Worm (Caenorhabditis elegans): Measurements from ENCODE around the gene dod-21.

- TF ChIP-seq spr-3 (GFP tag; optimal IDR thresholded peaks at IDR 0.05), result no peak
- TF ChIP-seq mxl-3 (GFP tag; optimal IDR thresholded peaks at IDR 0.05), result no peak
- no peak for TF ChIP-seq skn-1 (tag; optimal IDR thresholded peaks at IDR 0.05)
These were observed at the start of gene dod-21, which contains the start of gene cld-1 for ce11 chrIV:12936221-12936776.

All from whole organism, L4 larva.